Worm (Caenorhabditis elegans): ENCODE results near the gene C18D11.9.
A peak's percentile ranks its signal among the peaks of the same experiment; 100 is the strongest.

Gene C18D11.9

ce11 chrIII:11847658-11848202 is 38.8 kb downstream of the C18D11.9 start, which contains the start of gene mif-1 (continued):
- TF ChIP-seq irx-1 (tag; optimal IDR thresholded peaks at IDR 0.05), result no peak
- TF ChIP-seq isw-1 (GFP tag; IDR thresholded peaks at IDR 0.05), result no peak
- no peak for TF ChIP-seq ceh-63 (GFP tag; optimal IDR thresholded peaks at IDR 0.05)
- no peak for TF ChIP-seq zag-1 (tag; optimal IDR thresholded peaks at IDR 0.05)
- TF ChIP-seq aly-2 (tag; optimal IDR thresholded peaks at IDR 0.05), result no peak
- no peak for TF ChIP-seq hlh-4 (tag; optimal IDR thresholded peaks at IDR 0.05)
- TF ChIP-seq nhr-12 (tag; optimal IDR thresholded peaks at IDR 0.05), result no peak
- TF ChIP-seq lin-13 (GFP tag; optimal IDR thresholded peaks at IDR 0.05), result no peak
- TF ChIP-seq lin-39 (tag; optimal IDR thresholded peaks at IDR 0.05), result no peak
- no peak for TF ChIP-seq unc-86 (tag; optimal IDR thresholded peaks at IDR 0.05)
- no peak for TF ChIP-seq lin-14 (GFP tag; optimal IDR thresholded peaks at IDR 0.05)
- no peak for TF ChIP-seq rnt-1 (tag; optimal IDR thresholded peaks at IDR 0.05)
- peak; percentile 40 to 56 for TF ChIP-seq efl-1 (optimal IDR thresholded peaks at IDR 0.05)
- peak; percentile 57 to 86 for TF ChIP-seq efl-1 (GFP tag; optimal IDR thresholded peaks at IDR 0.05 in 1 of 2)
- TF ChIP-seq C34B4.2 (tag; optimal IDR thresholded peaks at IDR 0.05), result no peak
- peak; percentile 93 to 99 for TF ChIP-seq lsy-2 (tag; optimal IDR thresholded peaks at IDR 0.05)
- TF ChIP-seq unc-130 (tag; optimal IDR thresholded peaks at IDR 0.05), result peak; percentile 39
- TF ChIP-seq blmp-1 (tag; optimal IDR thresholded peaks at IDR 0.05), result peak; percentile 1
- no peak for TF ChIP-seq jun-1 (tag; optimal IDR thresholded peaks at IDR 0.05)
- no peak for TF ChIP-seq elt-2 (tag; optimal IDR thresholded peaks at IDR 0.05)
- no peak for TF ChIP-seq ets-5 (GFP tag; IDR thresholded peaks at IDR 0.05)
- TF ChIP-seq aha-1 (tag; optimal IDR thresholded peaks at IDR 0.05), result no peak
- TF ChIP-seq Y116A8C.19 (tag; optimal IDR thresholded peaks at IDR 0.05; ENCODE audit: borderline replicate concordance), result no peak
- TF ChIP-seq pax-3 (tag; optimal IDR thresholded peaks at IDR 0.05), result no peak
- no peak for TF ChIP-seq unc-98 (GFP tag; IDR thresholded peaks at IDR 0.05)
- TF ChIP-seq nhr-90 (tag; optimal IDR thresholded peaks at IDR 0.05; ENCODE audit: poor library complexity), result no peak
- peak; percentile 69 for TF ChIP-seq skn-1 (tag; optimal IDR thresholded peaks at IDR 0.05)
- TF ChIP-seq lir-3 (tag; optimal IDR thresholded peaks at IDR 0.05; ENCODE audit: poor library complexity), result no peak
- no peak for TF ChIP-seq nhr-71 (tag; optimal IDR thresholded peaks at IDR 0.05)
- TF ChIP-seq alr-1 (tag; optimal IDR thresholded peaks at IDR 0.05; ENCODE audit: borderline replicate concordance), result no peak
- TF ChIP-seq snpc-4 (tag; optimal IDR thresholded peaks at IDR 0.05), result no peak
- no peak for TF ChIP-seq pqm-1 (tag; optimal IDR thresholded peaks at IDR 0.05)
- no peak for TF ChIP-seq sup-37 (GFP tag; optimal IDR thresholded peaks at IDR 0.05)
- no peak for TF ChIP-seq nhr-84 (tag; optimal IDR thresholded peaks at IDR 0.05)
- no peak for TF ChIP-seq efl-3 (GFP tag; optimal IDR thresholded peaks at IDR 0.05)
- TF ChIP-seq ceh-90 (tag; optimal IDR thresholded peaks at IDR 0.05), result no peak
- TF ChIP-seq grh-1 (GFP tag; IDR thresholded peaks at IDR 0.05), result no peak
- peak; percentile 88 for TF ChIP-seq F16B12.6 (tag; optimal IDR thresholded peaks at IDR 0.05)
- TF ChIP-seq ceh-8 (GFP tag; optimal IDR thresholded peaks at IDR 0.05), result no peak
- peak; percentile 40 for TF ChIP-seq C16A3.4 (tag; optimal IDR thresholded peaks at IDR 0.05)
- peak; percentile 21 for TF ChIP-seq fkh-8 (tag; optimal IDR thresholded peaks at IDR 0.05)
- TF ChIP-seq lin-35 (GFP tag; optimal IDR thresholded peaks at IDR 0.05), result peak; percentile 61 to 75
- peak; percentile 10 for TF ChIP-seq xbp-1 (tag; optimal IDR thresholded peaks at IDR 0.05)
- no peak for TF ChIP-seq sptf-1 (tag; optimal IDR thresholded peaks at IDR 0.05)
- TF ChIP-seq ama-1 (optimal IDR thresholded peaks at IDR 0.05), result no peak
- TF ChIP-seq zip-4 (GFP tag; optimal IDR thresholded peaks at IDR 0.05), result no peak
- no peak for TF ChIP-seq ceh-88 (GFP tag; IDR thresholded peaks at IDR 0.05)
- TF ChIP-seq nhr-77 (tag; optimal IDR thresholded peaks at IDR 0.05), result no peak
- no peak for TF ChIP-seq nhr-20 (tag; optimal IDR thresholded peaks at IDR 0.05)
- no peak for TF ChIP-seq hlh-17 (GFP tag; optimal IDR thresholded peaks at IDR 0.05; ENCODE audit: borderline replicate concordance)
- TF ChIP-seq fkh-10 (GFP tag; optimal IDR thresholded peaks at IDR 0.05), result no peak
- no peak for TF ChIP-seq fos-1 (tag; optimal IDR thresholded peaks at IDR 0.05)
- TF ChIP-seq mef-2 (tag; optimal IDR thresholded peaks at IDR 0.05), result no peak
- TF ChIP-seq tlp-1 (tag; optimal IDR thresholded peaks at IDR 0.05), result no peak
